Worm (Caenorhabditis elegans) whole organism, mixed stage, embryonic: ENCODE data around the gene egl-5.

Experiments
- M03D4.4 ChIP-seq: sonication (generic microtip); optimal IDR thresholded peaks from 2 replicates; lab custom pipeline; 2017; ENCODE audit warnings: mild to moderate bottlenecking, missing genetic modification characterization, missing compliant biosample characterization
- ceh-43 ChIP-seq: fragments of 200-800 bp; sonication (Bioruptor generic); optimal IDR thresholded peaks from 2 replicates; lab custom pipeline; 2018; ENCODE audit warnings: mild to moderate bottlenecking, missing genetic modification characterization, moderate library complexity, missing compliant biosample characterization
- lin-32 ChIP-seq: fragments of 200-800 bp; sonication (Bioruptor generic); optimal IDR thresholded peaks from 2 replicates; lab custom pipeline; 2018; ENCODE audit warnings: mild to moderate bottlenecking, missing genetic modification characterization, missing compliant biosample characterization
- sptf-1 ChIP-seq: sonication (generic microtip); optimal IDR thresholded peaks from 2 replicates; lab custom pipeline; 2017; ENCODE audit warnings: mild to moderate bottlenecking, missing genetic modification characterization, moderate library complexity, missing compliant biosample characterization
- unc-39 ChIP-seq: fragments of 150-350 bp; optimal IDR thresholded peaks from 2 replicates; lab custom pipeline; 2014; ENCODE audit warnings: missing biosample characterization, missing genetic modification characterization
- ztf-11 ChIP-seq: fragments of 150-350 bp; optimal IDR thresholded peaks from 2 replicates; lab custom pipeline; 2014; ENCODE audit warnings: missing biosample characterization, missing genetic modification characterization

DNA sequence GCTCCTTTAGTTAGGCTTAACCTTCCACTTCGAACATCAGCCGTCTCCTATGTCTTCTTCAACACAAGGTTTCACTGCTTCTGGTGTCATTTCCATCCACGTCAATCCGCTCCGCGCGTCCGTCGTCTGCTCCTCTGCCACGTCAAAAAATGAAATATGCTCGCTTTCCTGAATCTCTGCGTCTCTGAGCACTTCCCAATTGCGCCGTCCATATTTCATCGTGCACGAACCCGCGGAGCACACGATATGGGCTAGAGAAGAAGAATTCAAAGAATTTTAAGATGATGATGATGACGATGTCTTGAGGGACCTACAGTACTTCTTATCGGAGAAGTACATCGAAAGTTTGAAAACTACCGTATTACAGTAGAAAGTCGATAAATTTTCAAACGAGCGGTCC lies 21.2 kb upstream of the egl-5 start:
- no peak for TF ChIP-seq sptf-1
- no peak for TF ChIP-seq unc-39
- TF ChIP-seq ceh-43 (GFP tag; lab: Kevin White, UChicago) = no peak
- no peak for TF ChIP-seq lin-32
- no peak for TF ChIP-seq ztf-11
- no peak for TF ChIP-seq M03D4.4 (tag; lab: Kevin White, UChicago)
